Worm (Caenorhabditis elegans) whole organism, L4 larva: ENCODE data around the gene ctsa-1.2.
A peak's percentile ranks its signal among the peaks of the same experiment; 100 is the strongest.

ENCODE experiments used
- F37D6.2 ChIP-seq: sonication (generic microtip); optimal IDR thresholded peaks from 2 replicates; lab custom pipeline; 2016; ENCODE audit warnings: mild to moderate bottlenecking, missing genetic modification characterization, missing compliant biosample characterization
- F49E8.2 ChIP-seq: sonication (generic microtip); optimal IDR thresholded peaks from 2 replicates; lab custom pipeline; 2016; ENCODE audit warnings: missing compliant biosample characterization, mild to moderate bottlenecking, missing genetic modification characterization, borderline replicate concordance
- Y105C5A.15 ChIP-seq: fragments of 200-800 bp; sonication (Bioruptor generic); IDR thresholded peaks from 2 replicates; pipeline ENCODE4 v1.3.6; 2022; ENCODE audit warnings: missing genetic modification characterization, missing compliant biosample characterization
- Y5F2A.4 ChIP-seq: fragments of 200-800 bp; sonication (Bioruptor generic); optimal IDR thresholded peaks from 2 replicates; lab custom pipeline; 2018; ENCODE audit warnings: mild to moderate bottlenecking, missing genetic modification characterization, missing compliant biosample characterization
- ZK337.2 ChIP-seq: fragments of 200-800 bp; sonication (Bioruptor generic); IDR thresholded peaks from 2 replicates; pipeline ENCODE4 v1.3.6; 2022; ENCODE audit warnings: missing genetic modification reagents, missing genetic modification characterization, missing compliant biosample characterization
- ZK546.5 ChIP-seq, 2 experiments: sonication (generic microtip); optimal IDR thresholded peaks; 2 replicates each; lab custom pipeline; 2017; ENCODE audit warnings: missing biosample characterization in 2 of 2, missing genetic modification characterization in 2 of 2
- aha-1 ChIP-seq: fragments of 150-350 bp; peaks from one replicate; lab custom pipeline; 2014; ENCODE audit warnings: missing biosample characterization, missing genetic modification characterization
- ama-1 ChIP-seq: fragments of 150-350 bp; optimal IDR thresholded peaks from 2 replicates; lab custom pipeline; 2014; ENCODE audit warnings: inconsistent platforms, mixed read lengths
- ces-1 ChIP-seq: fragments of 150-350 bp; sonication (generic microtip); optimal IDR thresholded peaks from 4 replicates; lab custom pipeline; 2014; ENCODE audit warnings: missing biosample characterization, missing genetic modification reagents, missing genetic modification characterization
- cey-2 ChIP-seq: sonication (generic microtip); optimal IDR thresholded peaks from 3 replicates; lab custom pipeline; 2017; ENCODE audit warnings: missing genetic modification characterization, mild to moderate bottlenecking, missing compliant biosample characterization, antibody characterized with exemption, borderline replicate concordance; ENCODE audit not compliant: insufficient read depth
- ctbp-1 ChIP-seq: fragments of 200-800 bp; sonication (Bioruptor generic); IDR thresholded peaks from 2 replicates; pipeline ENCODE4 v1.3.6; 2022; ENCODE audit warnings: missing genetic modification reagents, missing genetic modification characterization, missing compliant biosample characterization
- hmg-1.1 ChIP-seq: fragments of 200-800 bp; sonication (Bioruptor generic); IDR thresholded peaks from 2 replicates; pipeline ENCODE4 v1.3.6; 2022; ENCODE audit warnings: missing genetic modification reagents, missing genetic modification characterization, missing compliant biosample characterization
- jun-1 ChIP-seq: fragments of 150-350 bp; optimal IDR thresholded peaks from 2 replicates; lab custom pipeline; 2014; ENCODE audit warnings: missing biosample characterization, missing genetic modification reagents, missing genetic modification characterization
- lim-7 ChIP-seq: fragments of 200-800 bp; sonication (Bioruptor generic); IDR thresholded peaks from 2 replicates; pipeline ENCODE4 v1.3.6; 2022; ENCODE audit warnings: missing genetic modification characterization, missing compliant biosample characterization
- lin-38 ChIP-seq: fragments of 200-800 bp; sonication (Bioruptor generic); IDR thresholded peaks from 2 replicates; pipeline ENCODE4 v1.3.6; 2022; ENCODE audit warnings: missing genetic modification reagents, missing genetic modification characterization, missing compliant biosample characterization
- lin-39 ChIP-seq: fragments of 150-350 bp; optimal IDR thresholded peaks from 2 replicates; lab custom pipeline; 2014; ENCODE audit warnings: missing biosample characterization, missing genetic modification reagents, missing genetic modification characterization
- lir-3 ChIP-seq: sonication (generic microtip); optimal IDR thresholded peaks from 2 replicates; lab custom pipeline; 2016; ENCODE audit warnings: mild to moderate bottlenecking, missing genetic modification characterization, missing compliant biosample characterization
- mes-2 ChIP-seq: sonication (generic microtip); optimal IDR thresholded peaks from 2 replicates; lab custom pipeline; 2016; ENCODE audit warnings: missing genotype, mild to moderate bottlenecking, missing genetic modification characterization, missing compliant biosample characterization; ENCODE audit not compliant: poor library complexity, severe bottlenecking
- mxl-3 ChIP-seq: fragments of 200-800 bp; sonication (Bioruptor generic); optimal IDR thresholded peaks from 2 replicates; lab custom pipeline; 2018; ENCODE audit warnings: mild to moderate bottlenecking, missing genetic modification characterization, missing compliant biosample characterization
- nhr-111 ChIP-seq: fragments of 200-800 bp; sonication (Bioruptor generic); optimal IDR thresholded peaks from 2 replicates; lab custom pipeline; 2018; ENCODE audit warnings: mild to moderate bottlenecking, missing genetic modification characterization, missing compliant biosample characterization
- nhr-25 ChIP-seq: sonication (generic microtip); optimal IDR thresholded peaks from 2 replicates; lab custom pipeline; 2017; ENCODE audit warnings: missing genetic modification characterization, mild to moderate bottlenecking, missing compliant biosample characterization, antibody characterized with exemption, moderate library complexity, borderline replicate concordance; ENCODE audit not compliant: insufficient read depth
- nhr-48 ChIP-seq: sonication (generic microtip); optimal IDR thresholded peaks from 2 replicates; lab custom pipeline; 2016; ENCODE audit warnings: mild to moderate bottlenecking, missing genetic modification characterization, missing compliant biosample characterization
- nhr-76 ChIP-seq: fragments of 150-350 bp; optimal IDR thresholded peaks from 2 replicates; lab custom pipeline; 2014; ENCODE audit warnings: missing biosample characterization, missing genetic modification characterization
- pha-4 ChIP-seq, 2 experiments: fragments of 150-350 bp in 1 of 2; fragments of 200-800 bp in 1 of 2; sonication (Bioruptor generic) in 1 of 2; IDR thresholded peaks in 1 of 2; optimal IDR thresholded peaks in 1 of 2; 2 replicates each; pipeline versions ENCODE4 v1.3.6 to Lab custom; 2014 to 2022; ENCODE audit warnings: missing genetic modification characterization in 2 of 2, missing genetic modification reagents in 2 of 2, missing biosample characterization in 1 of 2, missing compliant biosample characterization in 1 of 2
- php-3 ChIP-seq: fragments of 200-800 bp; sonication (Bioruptor generic); IDR thresholded peaks from 2 replicates; pipeline ENCODE4 v1.3.6; 2022; ENCODE audit warnings: missing genetic modification reagents, missing genetic modification characterization, missing compliant biosample characterization
- sdz-12 ChIP-seq: fragments of 200-800 bp; sonication (Bioruptor generic); optimal IDR thresholded peaks from 2 replicates; lab custom pipeline; 2018; ENCODE audit warnings: mild to moderate bottlenecking, missing genetic modification characterization, missing compliant biosample characterization
- set-16 ChIP-seq: fragments of 200-800 bp; sonication (Bioruptor generic); IDR thresholded peaks from 2 replicates; pipeline ENCODE4 v1.3.6; 2022; ENCODE audit warnings: missing genetic modification reagents, missing genetic modification characterization, missing compliant biosample characterization
- unc-62 ChIP-seq, 3 experiments: fragments of 150-350 bp in 1 of 3; sonication (generic microtip); optimal IDR thresholded peaks in 2 of 3; peaks in 1 of 3; 1 replicate in 1 of 3; 2 replicates in 2 of 3; lab custom pipeline; 2014 to 2017; ENCODE audit warnings: missing biosample characterization in 3 of 3, missing genetic modification characterization in 3 of 3, missing genetic modification reagents in 3 of 3, missing genotype in 1 of 3
- zag-1 ChIP-seq: fragments of 150-350 bp; optimal IDR thresholded peaks from 2 replicates; lab custom pipeline; 2014; ENCODE audit warnings: missing biosample characterization, missing genetic modification characterization
- zfp-3 ChIP-seq: fragments of 200-800 bp; sonication (Bioruptor generic); conservative IDR thresholded peaks from 2 replicates; pipeline ENCODE4 v1.3.6; 2022; ENCODE audit warnings: missing genetic modification reagents, missing genetic modification characterization, missing compliant biosample characterization
- zip-11 ChIP-seq: fragments of 200-800 bp; sonication (Bioruptor generic); IDR thresholded peaks from 2 replicates; pipeline ENCODE4 v1.3.6; 2022; ENCODE audit warnings: missing genetic modification characterization, missing compliant biosample characterization

The ctsa-1.2 gene

ce11 chrII:11761806-11762512 lies 22.8 kb downstream of the ctsa-1.2 start (continued):
- no peak for TF ChIP-seq zip-11 (GFP tag; lab: Robert Waterston, UW)
- TF ChIP-seq php-3, result peak; percentile 71
- no peak for TF ChIP-seq sdz-12 (GFP tag; lab: Kevin White, UChicago)
- TF ChIP-seq lim-7 (GFP tag; lab: Robert Waterston, UW), result peak; percentile 59
- TF ChIP-seq ZK337.2, result no peak
- no peak for TF ChIP-seq Y5F2A.4 (GFP tag; lab: Kevin White, UChicago)
- no peak for TF ChIP-seq Y105C5A.15
- TF ChIP-seq ctbp-1 (GFP tag; lab: Robert Waterston, UW), result peak; percentile 94
- TF ChIP-seq zag-1 (tag; lab: Kevin White, UChicago), result no peak
- TF ChIP-seq nhr-48, result no peak
- TF ChIP-seq cey-2 (tag; lab: Kevin White, UChicago), result no peak
- no peak for TF ChIP-seq F37D6.2 (tag; lab: Kevin White, UChicago)
- peak; percentile 69 for TF ChIP-seq lin-38 (GFP tag; lab: Robert Waterston, UW)

ce11 chrII:11765506-11766152 lies 26.5 kb downstream of the ctsa-1.2 start:
- TF ChIP-seq set-16, result peak; percentile 97
- TF ChIP-seq lin-39 (tag; lab: Kevin White, UChicago), result no peak
- TF ChIP-seq pha-4 (GFP tag; IDR thresholded peaks at IDR 0.05; lab: Robert Waterston, UW), result peak; percentile 98; the same call in 1 of the 2 replicates
- no peak for TF ChIP-seq pha-4 (tag; optimal IDR thresholded peaks at IDR 0.05; lab: Kevin White, UChicago)

ce11 chrII:11766472-11766871 lies 27.3 kb downstream of the ctsa-1.2 start, which contains the start of gene F44E5.2:
Gene F44E5.2, plus strand, starts transcription at chrII:11766772.
- no peak for TF ChIP-seq hmg-1.1 (GFP tag; lab: Robert Waterston, UW)
- TF ChIP-seq nhr-76 (tag; lab: Kevin White, UChicago), result no peak
- TF ChIP-seq ces-1 (GFP tag; lab: Kevin White, UChicago), result no peak
- no peak for TF ChIP-seq ZK337.2
- TF ChIP-seq unc-62 (GFP tag; optimal IDR thresholded peaks at IDR 0.05 in 1 of 2; lab: Kevin White, UChicago), result peak in 1 of 2 experiments; percentile 43
- TF ChIP-seq unc-62 (tag; optimal IDR thresholded peaks at IDR 0.05; lab: Kevin White, UChicago), result no peak
- TF ChIP-seq mxl-3 (GFP tag; lab: Kevin White, UChicago), result no peak
- TF ChIP-seq F49E8.2 (tag; lab: Kevin White, UChicago), result no peak
- TF ChIP-seq lir-3, result no peak

- TF ChIP-seq aha-1 (tag; lab: Kevin White, UChicago), result peak; percentile 20
- TF ChIP-seq sdz-12 (GFP tag; lab: Kevin White, UChicago), result no peak
These were observed 33.2 kb downstream of the ctsa-1.2 start, which contains the start of gene F44E5.15 for ce11 chrII:11772364-11772763. Gene F44E5.15, plus strand, starts transcription at chrII:11772664.

DNA sequence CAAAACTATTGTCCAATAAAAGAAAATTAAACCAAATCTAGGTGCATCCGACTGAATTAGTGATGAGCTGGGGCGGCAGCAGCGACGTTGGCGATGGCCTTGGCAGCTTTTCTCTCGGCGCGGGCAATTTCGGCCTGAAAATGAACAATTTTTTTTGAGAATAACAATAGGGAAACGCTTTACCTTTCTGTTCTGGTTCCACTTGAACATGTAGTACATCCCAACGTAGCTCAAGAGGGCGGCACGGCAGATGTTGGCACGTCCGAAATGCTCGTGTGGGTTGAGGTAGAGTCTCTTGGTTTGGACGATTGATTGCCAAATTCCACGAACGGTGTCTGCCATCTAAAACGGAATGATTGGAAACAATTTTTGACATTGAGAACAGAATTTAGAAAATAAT lies 35.1 kb downstream of the ctsa-1.2 start, which contains the start of gene F44E5.1:
Gene F44E5.1, minus strand, starts transcription at position 342 of the 400 bp plus-strand sequence.
- TF ChIP-seq hmg-1.1 (GFP tag; lab: Robert Waterston, UW) (0 out of 2 replicates have a peak, but pooled peaks have one; percentile 11), nhr-111 (GFP tag; lab: Kevin White, UChicago) (no peak), ZK546.5 (tag; optimal IDR thresholded peaks at IDR 0.05; lab: Kevin White, UChicago) (no peak), lin-38 (GFP tag; lab: Robert Waterston, UW) (peak; percentile 46), nhr-25 (tag; lab: Kevin White, UChicago) (no peak), zfp-3 (GFP tag; lab: Robert Waterston, UW) (peak; percentile 59; the same call in 1 of the 2 replicates), jun-1 (no peak), mes-2 (tag; lab: Kevin White, UChicago) (peak; percentile 9), php-3 (peak; percentile 62; the same call in 1 of the 2 replicates), ama-1 (lab: Kevin White, UChicago) (peak; percentile 86)
